Fruit fly (Drosophila melanogaster): Measurements from ENCODE around the gene Graf.
A peak's percentile ranks its signal among the peaks of the same experiment; 100 is the strongest.

Gene Graf

dm6 chrX:15740881-15741280 lies 19.7 kb downstream of the Graf start:
- TF ChIP-seq CG34367 (tag; optimal IDR thresholded peaks at IDR 0.05) (no peak), Pif1B (GFP tag; optimal IDR thresholded peaks at IDR 0.05) (no peak), rn (GFP tag; IDR thresholded peaks at IDR 0.05) (no peak), CG32121 (GFP tag; IDR thresholded peaks at IDR 0.05) (no peak), fd96Ca (GFP tag; IDR thresholded peaks at IDR 0.05) (no peak), CG8301 (tag; optimal IDR thresholded peaks at IDR 0.05) (no peak), Snoo (tag; optimal IDR thresholded peaks at IDR 0.05) (no peak), CG12605 (GFP tag; IDR thresholded peaks at IDR 0.05) (no peak), CG9948 (tag; optimal IDR thresholded peaks at IDR 0.05) (no peak), Pif1A (GFP tag; optimal IDR thresholded peaks at IDR 0.05) (no peak), gl (tag; optimal IDR thresholded peaks at IDR 0.05) (no peak), Ets98B (GFP tag; IDR thresholded peaks at IDR 0.05) (no peak), CG13204 (GFP tag; optimal IDR thresholded peaks at IDR 0.05) (no peak), CG10348 (GFP tag; IDR thresholded peaks at IDR 0.05) (no peak), CG14655 (GFP tag; optimal IDR thresholded peaks at IDR 0.05) (no peak), D1 (tag; optimal IDR thresholded peaks at IDR 0.05) (no peak), CG17806 (tag; optimal IDR thresholded peaks at IDR 0.05) (no peak), EcR (GFP tag; optimal IDR thresholded peaks at IDR 0.05) (no peak), CG4496 (GFP tag; IDR thresholded peaks at IDR 0.05) (no peak), CG8159 (tag; optimal IDR thresholded peaks at IDR 0.05) (no peak)

- TF ChIP-seq CG8301 (tag; optimal IDR thresholded peaks at IDR 0.05): peak; percentile 45
- TF ChIP-seq Ets98B (GFP tag; IDR thresholded peaks at IDR 0.05): peak; percentile 68
- no peak for TF ChIP-seq D1 (tag; optimal IDR thresholded peaks at IDR 0.05)
- no peak for TF ChIP-seq gl (tag; optimal IDR thresholded peaks at IDR 0.05)
- TF ChIP-seq CG14655 (GFP tag; optimal IDR thresholded peaks at IDR 0.05): no peak
- TF ChIP-seq CG34367 (tag; optimal IDR thresholded peaks at IDR 0.05): no peak
- peak; percentile 56 for TF ChIP-seq Pif1B (GFP tag; optimal IDR thresholded peaks at IDR 0.05)
- TF ChIP-seq CG8159 (tag; optimal IDR thresholded peaks at IDR 0.05): peak; percentile 38
- TF ChIP-seq CG15710 (tag; optimal IDR thresholded peaks at IDR 0.05): peak; percentile 13
- TF ChIP-seq rn (GFP tag; IDR thresholded peaks at IDR 0.05): no peak; the same call in 1 of the 2 replicates
- TF ChIP-seq EcR (GFP tag; optimal IDR thresholded peaks at IDR 0.05): no peak
- no peak for TF ChIP-seq CG10348 (GFP tag; IDR thresholded peaks at IDR 0.05)
- TF ChIP-seq fd96Ca (GFP tag; IDR thresholded peaks at IDR 0.05): peak; percentile 70; the same call in 1 of the 3 replicates
- TF ChIP-seq CG17806 (tag; optimal IDR thresholded peaks at IDR 0.05): peak; percentile 60
- 0 out of 2 replicates have a peak, but pooled peaks have one; percentile 44 for TF ChIP-seq CG12605 (GFP tag; IDR thresholded peaks at IDR 0.05)
- TF ChIP-seq CG9948 (tag; optimal IDR thresholded peaks at IDR 0.05): peak; percentile 44
- TF ChIP-seq Pif1A (GFP tag; optimal IDR thresholded peaks at IDR 0.05): peak; percentile 45
- TF ChIP-seq CG13204 (GFP tag; optimal IDR thresholded peaks at IDR 0.05): no peak
- peak; percentile 84 for TF ChIP-seq CG4496 (GFP tag; IDR thresholded peaks at IDR 0.05)
- TF ChIP-seq Snoo (tag; optimal IDR thresholded peaks at IDR 0.05): peak; percentile 26
- TF ChIP-seq CG32121 (GFP tag; IDR thresholded peaks at IDR 0.05): peak; percentile 74; the same call in 1 of the 2 replicates
These were observed 20.2 kb downstream of the Graf start for dm6 chrX:15740288-15740726.

DNA sequence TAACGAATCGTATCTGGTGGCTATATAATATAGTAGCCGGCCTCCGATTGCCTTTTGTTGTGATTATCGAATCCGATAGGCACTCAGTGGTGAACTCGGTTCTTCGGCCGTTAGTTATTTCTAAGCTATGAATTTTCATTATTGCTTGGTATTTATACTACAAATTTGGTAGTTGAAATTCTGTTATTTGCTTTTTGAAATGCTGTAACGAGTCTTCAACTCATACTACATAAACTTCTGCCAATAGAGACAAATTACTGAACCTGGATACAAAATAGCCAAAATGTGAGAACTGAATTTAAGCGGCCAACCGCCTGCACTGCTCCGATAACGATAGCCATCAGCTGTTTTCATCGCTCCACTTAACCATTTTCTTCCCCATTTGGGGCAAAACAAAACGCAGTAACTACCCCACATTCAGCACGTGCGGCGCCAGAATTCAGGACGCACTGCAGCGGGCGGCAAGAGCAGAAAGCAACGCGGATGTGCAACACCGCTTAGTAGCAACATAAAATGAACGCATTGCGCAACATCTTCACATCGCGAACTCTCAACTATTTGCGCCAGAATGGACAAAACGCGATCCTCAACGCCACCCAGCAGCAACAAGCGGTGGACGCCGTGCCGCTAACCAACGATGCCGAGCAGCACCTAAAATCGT lies 21.5 kb downstream of the Graf start, which contains the start of the genes CG11679 and CG8206:
Gene CG11679, minus strand, starts transcription at position 65 of the 661 bp plus-strand sequence.
Gene CG8206, plus strand, starts transcription at position 341 of the 661 bp plus-strand sequence.
- TF ChIP-seq CG17806 (tag; optimal IDR thresholded peaks at IDR 0.05): no peak
- no peak for TF ChIP-seq D1 (tag; optimal IDR thresholded peaks at IDR 0.05)
- TF ChIP-seq Pif1A (GFP tag; optimal IDR thresholded peaks at IDR 0.05): peak; percentile 28
- peak; percentile 32 for TF ChIP-seq CG9948 (tag; optimal IDR thresholded peaks at IDR 0.05)
- TF ChIP-seq Ets98B (GFP tag; IDR thresholded peaks at IDR 0.05): no peak
- TF ChIP-seq CG10348 (GFP tag; IDR thresholded peaks at IDR 0.05): no peak
- TF ChIP-seq CG34367 (tag; optimal IDR thresholded peaks at IDR 0.05): no peak
- TF ChIP-seq CG4496 (GFP tag; IDR thresholded peaks at IDR 0.05): no peak
- no peak; the same call in 2 of the 3 replicates for TF ChIP-seq fd96Ca (GFP tag; IDR thresholded peaks at IDR 0.05)
- peak; percentile 1 for TF ChIP-seq EcR (GFP tag; optimal IDR thresholded peaks at IDR 0.05)
- no peak for TF ChIP-seq CG12605 (GFP tag; IDR thresholded peaks at IDR 0.05)
- TF ChIP-seq CG8159 (tag; optimal IDR thresholded peaks at IDR 0.05): peak; percentile 47
- TF ChIP-seq Pif1B (GFP tag; optimal IDR thresholded peaks at IDR 0.05): no peak
- TF ChIP-seq CG13204 (GFP tag; optimal IDR thresholded peaks at IDR 0.05): no peak
- no peak for TF ChIP-seq gl (tag; optimal IDR thresholded peaks at IDR 0.05)
- TF ChIP-seq CG8301 (tag; optimal IDR thresholded peaks at IDR 0.05): peak; percentile 10
- TF ChIP-seq rn (GFP tag; IDR thresholded peaks at IDR 0.05): no peak
- peak; percentile 29; the same call in 1 of the 2 replicates for TF ChIP-seq CG32121 (GFP tag; IDR thresholded peaks at IDR 0.05)
- peak; percentile 33 for TF ChIP-seq CG15710 (tag; optimal IDR thresholded peaks at IDR 0.05)
- no peak for TF ChIP-seq CG14655 (GFP tag; optimal IDR thresholded peaks at IDR 0.05)
- peak; percentile 48 for TF ChIP-seq Snoo (tag; optimal IDR thresholded peaks at IDR 0.05)

dm6 chrX:15737110-15737509 lies 23.4 kb downstream of the Graf start, which contains the start of gene Arp6:
Gene Arp6, minus strand, starts transcription at chrX:15737120.
- no peak for TF ChIP-seq CG32121 (GFP tag; IDR thresholded peaks at IDR 0.05)
- no peak for TF ChIP-seq Snoo (tag; optimal IDR thresholded peaks at IDR 0.05)
- no peak for TF ChIP-seq rn (GFP tag; IDR thresholded peaks at IDR 0.05)
- TF ChIP-seq fd96Ca (GFP tag; IDR thresholded peaks at IDR 0.05): no peak
- TF ChIP-seq gl (tag; optimal IDR thresholded peaks at IDR 0.05): no peak
- no peak for TF ChIP-seq D1 (tag; optimal IDR thresholded peaks at IDR 0.05)
- TF ChIP-seq CG15710 (tag; optimal IDR thresholded peaks at IDR 0.05): no peak
- TF ChIP-seq Ets98B (GFP tag; IDR thresholded peaks at IDR 0.05): no peak
- no peak for TF ChIP-seq CG8301 (tag; optimal IDR thresholded peaks at IDR 0.05)

DNA sequence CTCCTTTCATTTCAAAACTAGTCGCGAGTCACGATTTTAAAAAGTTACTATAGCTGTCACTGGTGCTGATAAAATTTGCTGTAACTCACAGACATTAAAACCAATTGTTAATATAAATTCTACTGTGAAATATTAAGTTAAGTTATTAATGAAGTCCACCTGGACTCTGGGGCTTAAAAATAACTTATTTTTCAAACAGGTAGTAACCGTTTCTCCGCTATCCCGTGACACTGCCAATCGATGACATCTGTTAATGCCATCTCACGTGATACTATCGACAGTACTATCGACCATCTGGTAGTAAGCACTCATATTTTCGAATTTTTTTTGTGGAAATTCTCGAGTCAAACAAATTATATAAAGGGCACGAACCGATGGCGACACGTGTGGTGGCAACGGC lies 26.5 kb downstream of the Graf start, which contains the start of the genes CG12379 and MagR:
Gene CG12379, minus strand, starts transcription at position 2 of the 400 bp plus-strand sequence.
Gene MagR, plus strand, starts transcription at position 276 of the 400 bp plus-strand sequence.
- TF ChIP-seq Pif1A (GFP tag; optimal IDR thresholded peaks at IDR 0.05) (no peak), CG10348 (GFP tag; IDR thresholded peaks at IDR 0.05) (no peak), EcR (GFP tag; optimal IDR thresholded peaks at IDR 0.05) (no peak), gl (tag; optimal IDR thresholded peaks at IDR 0.05) (no peak), Pif1B (GFP tag; optimal IDR thresholded peaks at IDR 0.05) (no peak), CG15710 (tag; optimal IDR thresholded peaks at IDR 0.05) (peak; percentile 54), CG8301 (tag; optimal IDR thresholded peaks at IDR 0.05) (peak; percentile 21), Snoo (tag; optimal IDR thresholded peaks at IDR 0.05) (peak; percentile 0), CG9948 (tag; optimal IDR thresholded peaks at IDR 0.05) (peak; percentile 28), CG13204 (GFP tag; optimal IDR thresholded peaks at IDR 0.05) (no peak), CG17806 (tag; optimal IDR thresholded peaks at IDR 0.05) (peak; percentile 0), CG4496 (GFP tag; IDR thresholded peaks at IDR 0.05) (peak; percentile 6; the same call in 1 of the 3 replicates), CG32121 (GFP tag; IDR thresholded peaks at IDR 0.05) (no peak), D1 (tag; optimal IDR thresholded peaks at IDR 0.05) (no peak), CG8159 (tag; optimal IDR thresholded peaks at IDR 0.05) (peak; percentile 40)
